Worm (Caenorhabditis elegans) whole organism, mixed stage, embryonic: ENCODE data around the gene ZK616.5.

Source experiments
- M03D4.4 ChIP-seq: sonication (generic microtip); optimal IDR thresholded peaks from 2 replicates; lab custom pipeline; 2017; ENCODE audit warnings: mild to moderate bottlenecking, missing genetic modification characterization, missing compliant biosample characterization
- elt-1 ChIP-seq: sonication (generic microtip); optimal IDR thresholded peaks from 2 replicates; lab custom pipeline; 2017; ENCODE audit warnings: missing genetic modification characterization, mild to moderate bottlenecking, missing compliant biosample characterization, antibody characterized with exemption, moderate library complexity, borderline replicate concordance; ENCODE audit not compliant: insufficient read depth
- elt-3 ChIP-seq: fragments of 150-350 bp; optimal IDR thresholded peaks from 2 replicates; lab custom pipeline; 2014; ENCODE audit warnings: missing biosample characterization, missing genetic modification characterization
- ham-2 ChIP-seq: fragments of 200-800 bp; sonication (Bioruptor generic); optimal IDR thresholded peaks from 2 replicates; lab custom pipeline; 2018; ENCODE audit warnings: mild to moderate bottlenecking, missing genetic modification characterization, missing compliant biosample characterization
- lsy-2 ChIP-seq: fragments of 150-350 bp; optimal IDR thresholded peaks from 2 replicates; lab custom pipeline; 2014; ENCODE audit warnings: missing biosample characterization, missing genetic modification characterization
- nhr-237 ChIP-seq: fragments of 150-350 bp; optimal IDR thresholded peaks from 2 replicates; lab custom pipeline; 2014; ENCODE audit warnings: missing biosample characterization, missing genetic modification characterization
- unc-39 ChIP-seq: fragments of 150-350 bp; optimal IDR thresholded peaks from 2 replicates; lab custom pipeline; 2014; ENCODE audit warnings: missing biosample characterization, missing genetic modification characterization
- unc-62 ChIP-seq: fragments of 150-350 bp; optimal IDR thresholded peaks from 2 replicates; lab custom pipeline; 2014; ENCODE audit warnings: missing biosample characterization, missing genetic modification reagents, missing genetic modification characterization
- ztf-11 ChIP-seq: fragments of 150-350 bp; optimal IDR thresholded peaks from 2 replicates; lab custom pipeline; 2014; ENCODE audit warnings: missing biosample characterization, missing genetic modification characterization

- TF ChIP-seq ham-2 (GFP tag; lab: Kevin White, UChicago): no peak
- no peak for TF ChIP-seq nhr-237 (tag; lab: Kevin White, UChicago)
- no peak for TF ChIP-seq elt-1 (tag; lab: Kevin White, UChicago)
- TF ChIP-seq lsy-2 (tag; lab: Kevin White, UChicago): no peak
- TF ChIP-seq M03D4.4 (tag; lab: Kevin White, UChicago): no peak
- TF ChIP-seq ztf-11 (tag; lab: Kevin White, UChicago): no peak
- TF ChIP-seq unc-39: no peak
- no peak for TF ChIP-seq elt-3 (tag; lab: Kevin White, UChicago)
- no peak for TF ChIP-seq unc-62 (GFP tag; lab: Kevin White, UChicago)
These were observed 22.3 kb upstream of the ZK616.5 start, which contains the start of gene F41H10.3 for ce11 chrIV:5369414-5369813.
